Fruit fly (Drosophila melanogaster) whole organism, embryonic: ENCODE data around the gene Best2.

Experiments
- CG12219 ChIP-seq: fragments of 200-800 bp; sonication (Bioruptor generic); optimal IDR thresholded peaks from 3 replicates; lab custom pipeline; 2018; ENCODE audit warnings: missing biosample characterization, mild to moderate bottlenecking, missing genetic modification characterization
- Fer1 ChIP-seq: fragments of 200-800 bp; sonication (Bioruptor generic); optimal IDR thresholded peaks from 2 replicates; lab custom pipeline; 2017; ENCODE audit warnings: missing biosample characterization, mild to moderate bottlenecking, missing genetic modification characterization
- Neu2 ChIP-seq: fragments of 200-800 bp; sonication (Bioruptor generic); optimal IDR thresholded peaks from 3 replicates; lab custom pipeline; 2016; ENCODE audit warnings: missing biosample characterization, missing genetic modification characterization, borderline replicate concordance
- Sin3A ChIP-seq: fragments of >200 bp; optimal IDR thresholded peaks from 2 replicates; lab custom pipeline; 2018
- ara ChIP-seq: fragments of 200-800 bp; sonication (Bioruptor generic); IDR thresholded peaks from 2 replicates; pipeline ENCODE4 v1.3.6; 2022; ENCODE audit warnings: missing biosample characterization, missing genetic modification characterization
- nom ChIP-seq: fragments of 200-800 bp; sonication (Bioruptor generic); optimal IDR thresholded peaks from 2 replicates; lab custom pipeline; 2017; ENCODE audit warnings: missing biosample characterization, missing genetic modification characterization, mild to moderate bottlenecking, moderate library complexity, missing genetic modification reagents

DNA sequence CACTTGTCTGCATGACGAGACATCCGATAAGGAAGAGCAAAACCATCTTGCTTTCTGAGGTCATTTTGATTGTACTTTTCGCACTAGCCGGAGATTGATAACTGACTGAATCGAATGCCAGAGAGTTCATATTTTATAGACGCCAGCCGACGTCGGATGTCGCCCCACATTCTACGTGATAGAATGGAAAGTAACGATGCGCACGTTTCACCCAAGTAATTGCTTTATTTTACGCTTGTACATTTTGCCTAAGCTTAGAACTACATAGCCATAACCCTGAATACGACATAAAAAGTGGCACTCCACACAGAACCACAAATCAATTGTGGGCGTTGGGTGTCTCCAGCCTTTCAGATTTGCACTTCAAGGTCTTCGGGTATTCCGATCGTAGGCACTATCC is 24.2 kb downstream of the Best2 start, which contains the start of gene CG13299:
- TF ChIP-seq Sin3A (lab: Kevin White, UChicago), result no peak
- TF ChIP-seq Fer1 (GFP tag; lab: Kevin White, UChicago), result no peak
- TF ChIP-seq nom, result no peak
- no peak for TF ChIP-seq ara
- no peak for TF ChIP-seq CG12219 (GFP tag; lab: Kevin White, UChicago)
- no peak for TF ChIP-seq Neu2 (GFP tag; lab: Kevin White, UChicago)
